Worm (Caenorhabditis elegans) whole organism, mixed stage, embryonic: ENCODE data around the gene srd-8.

ENCODE experiments used
- M03D4.4 ChIP-seq: sonication (generic microtip); optimal IDR thresholded peaks from 2 replicates; lab custom pipeline; 2017; ENCODE audit warnings: mild to moderate bottlenecking, missing genetic modification characterization, missing compliant biosample characterization
- bed-3 ChIP-seq: fragments of 200-800 bp; sonication (Bioruptor generic); optimal IDR thresholded peaks from 3 replicates; lab custom pipeline; 2018; ENCODE audit warnings: mild to moderate bottlenecking, missing genetic modification characterization, moderate library complexity, missing compliant biosample characterization
- blmp-1 ChIP-seq: fragments of 150-350 bp; optimal IDR thresholded peaks from 2 replicates; lab custom pipeline; 2014; ENCODE audit warnings: missing biosample characterization, missing genetic modification characterization
- ceh-39 ChIP-seq: fragments of 150-350 bp; optimal IDR thresholded peaks from 2 replicates; lab custom pipeline; 2014; ENCODE audit warnings: missing biosample characterization, missing genetic modification characterization
- ceh-43 ChIP-seq: fragments of 200-800 bp; sonication (Bioruptor generic); optimal IDR thresholded peaks from 2 replicates; lab custom pipeline; 2018; ENCODE audit warnings: mild to moderate bottlenecking, missing genetic modification characterization, moderate library complexity, missing compliant biosample characterization
- ceh-83 ChIP-seq: fragments of 200-800 bp; sonication (Bioruptor generic); optimal IDR thresholded peaks from 2 replicates; lab custom pipeline; 2018; ENCODE audit warnings: mild to moderate bottlenecking, missing genetic modification characterization, missing compliant biosample characterization
- ces-1 ChIP-seq: fragments of 150-350 bp; optimal IDR thresholded peaks from 2 replicates; lab custom pipeline; 2014; ENCODE audit warnings: missing biosample characterization, missing genetic modification reagents, missing genetic modification characterization
- drap-1 ChIP-seq: fragments of 200-800 bp; sonication (Bioruptor generic); optimal IDR thresholded peaks from 3 replicates; lab custom pipeline; 2018; ENCODE audit warnings: mild to moderate bottlenecking, missing genetic modification characterization, missing compliant biosample characterization
- elt-1 ChIP-seq: sonication (generic microtip); optimal IDR thresholded peaks from 2 replicates; lab custom pipeline; 2017; ENCODE audit warnings: missing genetic modification characterization, mild to moderate bottlenecking, missing compliant biosample characterization, antibody characterized with exemption, moderate library complexity, borderline replicate concordance; ENCODE audit not compliant: insufficient read depth
- elt-3 ChIP-seq: fragments of 150-350 bp; optimal IDR thresholded peaks from 2 replicates; lab custom pipeline; 2014; ENCODE audit warnings: missing biosample characterization, missing genetic modification characterization
- flh-1 ChIP-seq: fragments of 200-800 bp; sonication (Bioruptor generic); optimal IDR thresholded peaks from 2 replicates; lab custom pipeline; 2018; ENCODE audit warnings: mild to moderate bottlenecking, missing genetic modification characterization, moderate library complexity, missing compliant biosample characterization
- ham-2 ChIP-seq: fragments of 200-800 bp; sonication (Bioruptor generic); optimal IDR thresholded peaks from 2 replicates; lab custom pipeline; 2018; ENCODE audit warnings: mild to moderate bottlenecking, missing genetic modification characterization, missing compliant biosample characterization
- hlh-1 ChIP-seq: fragments of 150-350 bp; optimal IDR thresholded peaks from 2 replicates; lab custom pipeline; 2014; ENCODE audit warnings: missing biosample characterization, missing genetic modification reagents, missing genetic modification characterization
- lin-13 ChIP-seq: fragments of 150-350 bp; optimal IDR thresholded peaks from 2 replicates; lab custom pipeline; 2014; ENCODE audit warnings: missing biosample characterization, missing genetic modification characterization
- lin-32 ChIP-seq: fragments of 200-800 bp; sonication (Bioruptor generic); optimal IDR thresholded peaks from 2 replicates; lab custom pipeline; 2018; ENCODE audit warnings: mild to moderate bottlenecking, missing genetic modification characterization, missing compliant biosample characterization
- lsy-2 ChIP-seq: fragments of 150-350 bp; optimal IDR thresholded peaks from 2 replicates; lab custom pipeline; 2014; ENCODE audit warnings: missing biosample characterization, missing genetic modification characterization
- mab-5 ChIP-seq: fragments of 150-350 bp; optimal IDR thresholded peaks from 2 replicates; lab custom pipeline; 2014; ENCODE audit warnings: missing biosample characterization, missing genetic modification characterization
- mep-1 ChIP-seq: fragments of 150-350 bp; optimal IDR thresholded peaks from 2 replicates; lab custom pipeline; 2017; ENCODE audit warnings: missing biosample characterization, missing genetic modification reagents, missing genetic modification characterization, inconsistent platforms
- mls-2 ChIP-seq: sonication (generic microtip); optimal IDR thresholded peaks from 2 replicates; lab custom pipeline; 2016; ENCODE audit warnings: mild to moderate bottlenecking, missing genetic modification characterization, moderate library complexity, missing compliant biosample characterization
- nhr-12 ChIP-seq: fragments of 150-350 bp; optimal IDR thresholded peaks from 2 replicates; lab custom pipeline; 2014; ENCODE audit warnings: missing biosample characterization, missing genetic modification characterization
- nhr-2 ChIP-seq: fragments of 150-350 bp; optimal IDR thresholded peaks from 2 replicates; lab custom pipeline; 2014; ENCODE audit warnings: missing biosample characterization, missing genetic modification characterization
- nhr-237 ChIP-seq: fragments of 150-350 bp; optimal IDR thresholded peaks from 2 replicates; lab custom pipeline; 2014; ENCODE audit warnings: missing biosample characterization, missing genetic modification characterization
- nhr-28 ChIP-seq: fragments of 150-350 bp; optimal IDR thresholded peaks from 2 replicates; lab custom pipeline; 2014; ENCODE audit warnings: missing biosample characterization, missing genetic modification characterization
- pha-4 ChIP-seq: fragments of 150-350 bp; optimal IDR thresholded peaks from 2 replicates; lab custom pipeline; 2018; ENCODE audit warnings: missing biosample characterization, missing genetic modification reagents, missing genetic modification characterization
- sem-2 ChIP-seq: fragments of 200-800 bp; sonication (Bioruptor generic); optimal IDR thresholded peaks from 2 replicates; lab custom pipeline; 2018; ENCODE audit warnings: mild to moderate bottlenecking, missing genetic modification characterization, missing compliant biosample characterization
- sptf-1 ChIP-seq: sonication (generic microtip); optimal IDR thresholded peaks from 2 replicates; lab custom pipeline; 2017; ENCODE audit warnings: mild to moderate bottlenecking, missing genetic modification characterization, moderate library complexity, missing compliant biosample characterization
- unc-120 ChIP-seq: sonication (generic microtip); optimal IDR thresholded peaks from 2 replicates; lab custom pipeline; 2017; ENCODE audit warnings: missing genetic modification characterization, missing compliant biosample characterization; ENCODE audit not compliant: poor library complexity, severe bottlenecking
- unc-39 ChIP-seq: fragments of 150-350 bp; optimal IDR thresholded peaks from 2 replicates; lab custom pipeline; 2014; ENCODE audit warnings: missing biosample characterization, missing genetic modification characterization
- unc-62 ChIP-seq: fragments of 150-350 bp; optimal IDR thresholded peaks from 2 replicates; lab custom pipeline; 2014; ENCODE audit warnings: missing biosample characterization, missing genetic modification reagents, missing genetic modification characterization
- ztf-11 ChIP-seq: fragments of 150-350 bp; optimal IDR thresholded peaks from 2 replicates; lab custom pipeline; 2014; ENCODE audit warnings: missing biosample characterization, missing genetic modification characterization

Gene srd-8

ce11 chrIV:5660239-5660638 is 14.8 kb upstream of the srd-8 start, which contains the start of gene skn-1:
Gene skn-1 (minus strand): TSS chrIV:5660384.
- TF ChIP-seq unc-62 (GFP tag; lab: Kevin White, UChicago) (no peak), mls-2 (no peak), ceh-43 (GFP tag; lab: Kevin White, UChicago) (no peak), hlh-1 (tag; lab: Kevin White, UChicago) (no peak), blmp-1 (tag; lab: Kevin White, UChicago) (no peak), drap-1 (no peak)

ce11 chrIV:5659461-5659860 is 14.0 kb upstream of the srd-8 start:
- TF ChIP-seq lsy-2 (tag; lab: Kevin White, UChicago) (no peak), lin-32 (no peak), ceh-83 (GFP tag; lab: Kevin White, UChicago) (no peak), drap-1 (no peak), nhr-237 (tag; lab: Kevin White, UChicago) (no peak), blmp-1 (tag; lab: Kevin White, UChicago) (no peak), unc-120 (tag; lab: Kevin White, UChicago) (no peak)

ce11 chrIV:5658897-5659296 is 13.5 kb upstream of the srd-8 start:
- no peak for TF ChIP-seq lin-32
- TF ChIP-seq, all 35 proteins: peak for 0

- TF ChIP-seq ces-1: peak; percentile 19
- TF ChIP-seq elt-3 (tag; lab: Kevin White, UChicago): no peak
These were observed 12.8 kb upstream of the srd-8 start for ce11 chrIV:5658225-5658624.

ce11 chrIV:5657126-5657666 is 11.8 kb upstream of the srd-8 start:
- TF ChIP-seq mep-1 (tag; lab: Kevin White, UChicago): no peak
- TF ChIP-seq ham-2 (GFP tag; lab: Kevin White, UChicago): peak; percentile 73
- no peak for TF ChIP-seq sptf-1 (tag; lab: Kevin White, UChicago)
- peak; percentile 85 for TF ChIP-seq nhr-237 (tag; lab: Kevin White, UChicago)
- TF ChIP-seq unc-120 (tag; lab: Kevin White, UChicago): peak; percentile 41
- peak; percentile 50 for TF ChIP-seq pha-4 (tag; lab: Kevin White, UChicago)
- peak; percentile 27 for TF ChIP-seq elt-1
- peak; percentile 10 for TF ChIP-seq blmp-1 (tag; lab: Kevin White, UChicago)
- TF ChIP-seq mls-2: no peak
- peak; percentile 49 for TF ChIP-seq unc-62 (GFP tag; lab: Kevin White, UChicago)
- no peak for TF ChIP-seq nhr-12

ce11 chrIV:5655966-5656389 is 10.6 kb upstream of the srd-8 start:
- TF ChIP-seq ztf-11: no peak
- TF ChIP-seq unc-120 (tag; lab: Kevin White, UChicago): no peak
- TF ChIP-seq drap-1: no peak
- peak; percentile 47 for TF ChIP-seq unc-62 (GFP tag; lab: Kevin White, UChicago)
- TF ChIP-seq nhr-12: no peak
- TF ChIP-seq pha-4 (tag; lab: Kevin White, UChicago): no peak
- TF ChIP-seq sem-2 (GFP tag; lab: Kevin White, UChicago): no peak
- TF ChIP-seq ceh-43 (GFP tag; lab: Kevin White, UChicago): no peak
- TF ChIP-seq lsy-2 (tag; lab: Kevin White, UChicago): no peak
- no peak for TF ChIP-seq mep-1 (tag; lab: Kevin White, UChicago)
- TF ChIP-seq flh-1: no peak
- TF ChIP-seq blmp-1 (tag; lab: Kevin White, UChicago): no peak
- TF ChIP-seq ceh-83 (GFP tag; lab: Kevin White, UChicago): no peak
- no peak for TF ChIP-seq elt-1
- no peak for TF ChIP-seq M03D4.4
- no peak for TF ChIP-seq hlh-1 (tag; lab: Kevin White, UChicago)
- no peak for TF ChIP-seq ham-2 (GFP tag; lab: Kevin White, UChicago)
- TF ChIP-seq nhr-237 (tag; lab: Kevin White, UChicago): peak; percentile 86
- TF ChIP-seq unc-39 (tag; lab: Kevin White, UChicago): no peak
- peak; percentile 16 for TF ChIP-seq elt-3 (tag; lab: Kevin White, UChicago)
- TF ChIP-seq nhr-2: no peak
- TF ChIP-seq ceh-39 (tag; lab: Kevin White, UChicago): no peak
- TF ChIP-seq nhr-28 (tag; lab: Kevin White, UChicago): peak; percentile 67
- TF ChIP-seq lin-32: no peak
- TF ChIP-seq bed-3 (GFP tag; lab: Kevin White, UChicago): no peak
- no peak for TF ChIP-seq ces-1
- no peak for TF ChIP-seq sptf-1 (tag; lab: Kevin White, UChicago)
- TF ChIP-seq lin-13 (tag; lab: Kevin White, UChicago): no peak
- no peak for TF ChIP-seq mls-2
- no peak for TF ChIP-seq mab-5 (tag; lab: Kevin White, UChicago)
